Worm (Caenorhabditis elegans) whole organism, early embryonic: ENCODE results near the gene Y116A8C.24.

Experiments used
- ceh-36 ChIP-seq: sonication (generic microtip); optimal IDR thresholded peaks from 2 replicates; lab custom pipeline; 2016; ENCODE audit warnings: missing genetic modification characterization, inconsistent platforms, missing compliant biosample characterization
- pes-1 ChIP-seq: fragments of 200-800 bp; sonication (Bioruptor generic); IDR thresholded peaks from 2 replicates; pipeline ENCODE4 v1.3.6; 2022; ENCODE audit warnings: missing genetic modification reagents, missing genetic modification characterization, missing compliant biosample characterization
- sea-1 ChIP-seq: fragments of 200-800 bp; sonication (Bioruptor generic); conservative IDR thresholded peaks from 2 replicates; pipeline ENCODE4 v1.3.6; 2022; ENCODE audit warnings: missing genetic modification characterization, missing compliant biosample characterization
- tra-4 ChIP-seq: sonication (generic microtip); optimal IDR thresholded peaks from 2 replicates; lab custom pipeline; 2017; ENCODE audit warnings: missing genetic modification characterization, missing compliant biosample characterization

The Y116A8C.24 gene

ce11 chrIV:17021042-17021441, 49.6 kb downstream of the Y116A8C.24 start:
- TF ChIP-seq ceh-36 (tag; lab: Kevin White, UChicago) (no peak), sea-1 (GFP tag; lab: Robert Waterston, UW) (no peak), tra-4 (tag; lab: Kevin White, UChicago) (no peak), pes-1 (GFP tag; lab: Robert Waterston, UW) (no peak)
